Worm (Caenorhabditis elegans): ENCODE results near the gene srj-27.

The srj-27 gene

ce11 chrV:15085335-15085800 is 41.9 kb downstream of the srj-27 start, which contains the start of the genes ahsa-1 and C01G10.7 (continued):
- TF ChIP-seq egl-43 (GFP tag; IDR thresholded peaks at IDR 0.05) (no peak), ctbp-1 (GFP tag; IDR thresholded peaks at IDR 0.05) (no peak), hmg-1.1 (GFP tag; IDR thresholded peaks at IDR 0.05) (peak; percentile 79), snpc-4 (tag; optimal IDR thresholded peaks at IDR 0.05) (no peak), cey-2 (tag; optimal IDR thresholded peaks at IDR 0.05; ENCODE audit: borderline replicate concordance, insufficient read depth) (no peak), php-3 (GFP tag; IDR thresholded peaks at IDR 0.05) (no peak), gei-8 (GFP tag; optimal IDR thresholded peaks at IDR 0.05) (no peak), lin-39 (tag; optimal IDR thresholded peaks at IDR 0.05) (no peak), fos-1 (tag; optimal IDR thresholded peaks at IDR 0.05) (no peak), madf-9 (GFP tag; conservative IDR thresholded peaks at IDR 0.05) (peak; percentile 75), mes-2 (tag; optimal IDR thresholded peaks at IDR 0.05; ENCODE audit: poor library complexity, severe bottlenecking) (peak; percentile 99), ceh-20 (GFP tag; IDR thresholded peaks at IDR 0.05) (peak; percentile 67; the same call in 1 of the 2 replicates), mdl-1 (tag; optimal IDR thresholded peaks at IDR 0.05) (peak in 1 of 2 experiments; percentile 13), pha-4 (GFP tag; IDR thresholded peaks at IDR 0.05) (peak; percentile 54; the same call in 1 of the 2 replicates), pha-4 (tag; optimal IDR thresholded peaks at IDR 0.05) (peak; percentile 97), aha-1 (tag) (peak; percentile 98), nhr-237 (tag; optimal IDR thresholded peaks at IDR 0.05) (no peak), zip-2 (tag; optimal IDR thresholded peaks at IDR 0.05) (no peak), daf-12 (tag; optimal IDR thresholded peaks at IDR 0.05) (no peak), ZK337.2 (GFP tag; IDR thresholded peaks at IDR 0.05) (peak; percentile 91), lin-29 (GFP tag; IDR thresholded peaks at IDR 0.05) (no peak), zfp-3 (GFP tag; conservative IDR thresholded peaks at IDR 0.05) (0 out of 2 replicates have a peak, but pooled peaks have one; percentile 32), lim-7 (GFP tag; IDR thresholded peaks at IDR 0.05) (no peak), nhr-42 (GFP tag; IDR thresholded peaks at IDR 0.05) (peak; percentile 46; the same call in 1 of the 2 replicates), duxl-1 (tag; optimal IDR thresholded peaks at IDR 0.05; ENCODE audit: poor library complexity) (peak; percentile 72), mep-1 (tag; optimal IDR thresholded peaks at IDR 0.05) (no peak), daf-16 (GFP tag; optimal IDR thresholded peaks at IDR 0.05) (peak in 1 of 2 experiments; percentile 72), daf-16 (tag; optimal IDR thresholded peaks at IDR 0.05) (no peak), F37D6.2 (tag; optimal IDR thresholded peaks at IDR 0.05) (peak; percentile 70), Y48G9A.11 (GFP tag; IDR thresholded peaks at IDR 0.05) (peak; percentile 82), nhr-11 (tag; optimal IDR thresholded peaks at IDR 0.05) (peak; percentile 66), nhr-111 (GFP tag; optimal IDR thresholded peaks at IDR 0.05) (no peak), lin-38 (GFP tag; IDR thresholded peaks at IDR 0.05) (peak; percentile 99), ceh-44 (GFP tag; IDR thresholded peaks at IDR 0.05) (peak; percentile 72; the same call in 1 of the 2 replicates), unc-130 (GFP tag; optimal IDR thresholded peaks at IDR 0.05) (peak; percentile 98), nhr-76 (tag; optimal IDR thresholded peaks at IDR 0.05) (no peak), lsy-2 (tag; optimal IDR thresholded peaks at IDR 0.05) (peak; percentile 64 to 94), R02D3.7 (tag; optimal IDR thresholded peaks at IDR 0.05) (peak; percentile 89), zfp-2 (tag; optimal IDR thresholded peaks at IDR 0.05) (no peak), ceh-32 (tag; optimal IDR thresholded peaks at IDR 0.05; ENCODE audit: poor library complexity) (no peak), dmd-8 (GFP tag; IDR thresholded peaks at IDR 0.05) (no peak), T20F7.1 (GFP tag; optimal IDR thresholded peaks at IDR 0.05) (peak; percentile 87), snpc-1.2 (GFP tag; IDR thresholded peaks at IDR 0.05) (no peak), nhr-10 (tag; optimal IDR thresholded peaks at IDR 0.05) (peak; percentile 8), ama-1 (optimal IDR thresholded peaks at IDR 0.05) (no peak), spr-3 (GFP tag; optimal IDR thresholded peaks at IDR 0.05) (no peak), zag-1 (tag; optimal IDR thresholded peaks at IDR 0.05) (no peak), aly-2 (tag; optimal IDR thresholded peaks at IDR 0.05) (no peak), F49E8.2 (tag; optimal IDR thresholded peaks at IDR 0.05; ENCODE audit: borderline replicate concordance) (peak; percentile 56), ces-1 (GFP tag; optimal IDR thresholded peaks at IDR 0.05) (peak; percentile 60), mdt-29 (GFP tag; IDR thresholded peaks at IDR 0.05) (peak; percentile 52; the same call in 1 of the 2 replicates)
